Worm (Caenorhabditis elegans) whole organism, late embryonic: ENCODE data around the gene acox-1.5.
A peak's percentile ranks its signal among the peaks of the same experiment; 100 is the strongest.

Source experiments
- C08G9.2 ChIP-seq: sonication (generic microtip); optimal IDR thresholded peaks from 2 replicates; lab custom pipeline; 2016; ENCODE audit warnings: mild to moderate bottlenecking, missing genetic modification characterization, moderate library complexity, missing compliant biosample characterization
- C38D4.7 ChIP-seq: fragments of 200-800 bp; sonication (Bioruptor generic); optimal IDR thresholded peaks from 2 replicates; lab custom pipeline; 2018; ENCODE audit warnings: mild to moderate bottlenecking, missing genetic modification characterization, moderate library complexity, missing compliant biosample characterization
- K02D7.2 ChIP-seq: sonication (generic microtip); optimal IDR thresholded peaks from 2 replicates; lab custom pipeline; 2017; ENCODE audit warnings: mild to moderate bottlenecking, missing genetic modification characterization, missing compliant biosample characterization
- K09A11.1 ChIP-seq: sonication (generic microtip); optimal IDR thresholded peaks from 2 replicates; lab custom pipeline; 2017; ENCODE audit warnings: antibody characterized with exemption, mild to moderate bottlenecking, missing genetic modification characterization, missing compliant biosample characterization; ENCODE audit not compliant: insufficient read depth
- T23F11.4 ChIP-seq: fragments of 200-800 bp; sonication (Bioruptor generic); optimal IDR thresholded peaks from 2 replicates; lab custom pipeline; 2018; ENCODE audit warnings: mild to moderate bottlenecking, missing genetic modification characterization, missing compliant biosample characterization
- Y22D7AL.16 ChIP-seq: sonication (generic microtip); optimal IDR thresholded peaks from 2 replicates; lab custom pipeline; 2016; ENCODE audit warnings: missing genetic modification characterization, missing compliant biosample characterization
- ahr-1 ChIP-seq: sonication (generic microtip); optimal IDR thresholded peaks from 2 replicates; lab custom pipeline; 2016; ENCODE audit warnings: missing genetic modification characterization, missing compliant biosample characterization
- ceh-14 ChIP-seq: sonication (generic microtip); optimal IDR thresholded peaks from 2 replicates; lab custom pipeline; 2016; ENCODE audit warnings: missing genotype, missing genetic modification characterization, missing compliant biosample characterization
- ceh-18 ChIP-seq: sonication (generic microtip); optimal IDR thresholded peaks from 2 replicates; lab custom pipeline; 2016; ENCODE audit warnings: missing genetic modification characterization, missing compliant biosample characterization
- ceh-24 ChIP-seq: sonication (generic microtip); optimal IDR thresholded peaks from 2 replicates; lab custom pipeline; 2016; ENCODE audit warnings: mild to moderate bottlenecking, missing genetic modification characterization, missing compliant biosample characterization
- ceh-31 ChIP-seq: sonication (generic microtip); optimal IDR thresholded peaks from 2 replicates; lab custom pipeline; 2016; ENCODE audit warnings: missing genetic modification characterization, missing compliant biosample characterization
- ceh-34 ChIP-seq: sonication (generic microtip); optimal IDR thresholded peaks from 2 replicates; lab custom pipeline; 2016; ENCODE audit warnings: mild to moderate bottlenecking, missing genetic modification characterization, missing compliant biosample characterization
- ceh-48 ChIP-seq: sonication (generic microtip); optimal IDR thresholded peaks from 2 replicates; lab custom pipeline; 2016; ENCODE audit warnings: missing genetic modification characterization, inconsistent platforms, missing compliant biosample characterization
- ceh-6 ChIP-seq: fragments of 200-800 bp; sonication (Bioruptor generic); optimal IDR thresholded peaks from 2 replicates; lab custom pipeline; 2018; ENCODE audit warnings: mild to moderate bottlenecking, missing genetic modification characterization, missing compliant biosample characterization
- ceh-9 ChIP-seq: sonication (generic microtip); optimal IDR thresholded peaks from 2 replicates; lab custom pipeline; 2016; ENCODE audit warnings: mild to moderate bottlenecking, missing genetic modification characterization, inconsistent platforms, missing compliant biosample characterization
- che-1 ChIP-seq: sonication (generic microtip); optimal IDR thresholded peaks from 2 replicates; lab custom pipeline; 2016; ENCODE audit warnings: mild to moderate bottlenecking, missing genetic modification characterization, missing compliant biosample characterization
- dmd-4 ChIP-seq: sonication (generic microtip); optimal IDR thresholded peaks from 2 replicates; lab custom pipeline; 2016; ENCODE audit warnings: borderline replicate concordance, missing genetic modification characterization, missing compliant biosample characterization
- ets-4 ChIP-seq: sonication (generic microtip); optimal IDR thresholded peaks from 2 replicates; lab custom pipeline; 2016; ENCODE audit warnings: missing genetic modification characterization, missing compliant biosample characterization
- eyg-1 ChIP-seq: sonication (generic microtip); optimal IDR thresholded peaks from 2 replicates; lab custom pipeline; 2016; ENCODE audit warnings: missing genotype, missing genetic modification characterization, missing compliant biosample characterization
- fax-1 ChIP-seq: sonication (generic microtip); optimal IDR thresholded peaks from 2 replicates; lab custom pipeline; 2016; ENCODE audit warnings: missing genotype, missing genetic modification characterization, missing compliant biosample characterization
- fkh-10 ChIP-seq: fragments of 150-350 bp; optimal IDR thresholded peaks from 2 replicates; lab custom pipeline; 2014; ENCODE audit warnings: missing biosample characterization, missing genetic modification reagents, missing genetic modification characterization
- fkh-6 ChIP-seq: sonication (generic microtip); optimal IDR thresholded peaks from 2 replicates; lab custom pipeline; 2016; ENCODE audit warnings: missing genetic modification characterization, missing compliant biosample characterization
- hlh-15 ChIP-seq: sonication (generic microtip); optimal IDR thresholded peaks from 2 replicates; lab custom pipeline; 2016; ENCODE audit warnings: missing genetic modification characterization, missing compliant biosample characterization
- hlh-30 ChIP-seq: sonication (generic microtip); optimal IDR thresholded peaks from 2 replicates; lab custom pipeline; 2017; ENCODE audit warnings: antibody characterized with exemption, missing genetic modification characterization, missing compliant biosample characterization; ENCODE audit not compliant: insufficient read depth
- hlh-8 ChIP-seq: sonication (generic microtip); optimal IDR thresholded peaks from 2 replicates; lab custom pipeline; 2016; ENCODE audit warnings: missing genotype, missing genetic modification characterization, missing compliant biosample characterization
- madf-2 ChIP-seq: sonication (generic microtip); optimal IDR thresholded peaks from 2 replicates; lab custom pipeline; 2017; ENCODE audit warnings: missing genetic modification characterization, missing compliant biosample characterization
- nfya-1 ChIP-seq: sonication (generic microtip); optimal IDR thresholded peaks from 2 replicates; lab custom pipeline; 2017; ENCODE audit warnings: missing genetic modification characterization, mild to moderate bottlenecking, missing compliant biosample characterization, antibody characterized with exemption, moderate library complexity
- nhr-11 ChIP-seq: fragments of 150-350 bp; optimal IDR thresholded peaks from 2 replicates; lab custom pipeline; 2014; ENCODE audit warnings: missing biosample characterization, missing genetic modification characterization
- nhr-232 ChIP-seq: sonication (generic microtip); optimal IDR thresholded peaks from 2 replicates; lab custom pipeline; 2016; ENCODE audit warnings: missing genetic modification characterization, missing compliant biosample characterization
- odd-2 ChIP-seq: sonication (generic microtip); optimal IDR thresholded peaks from 2 replicates; lab custom pipeline; 2017; ENCODE audit warnings: antibody characterized with exemption, mild to moderate bottlenecking, missing genetic modification characterization, missing compliant biosample characterization
- pag-3 ChIP-seq: sonication (generic microtip); optimal IDR thresholded peaks from 2 replicates; lab custom pipeline; 2016; ENCODE audit warnings: missing compliant biosample characterization, missing genetic modification characterization, borderline replicate concordance
- pat-9 ChIP-seq: fragments of 200-800 bp; sonication (Bioruptor generic); optimal IDR thresholded peaks from 2 replicates; lab custom pipeline; 2018; ENCODE audit warnings: mild to moderate bottlenecking, missing genetic modification characterization, moderate library complexity, missing compliant biosample characterization
- pha-4 ChIP-seq: fragments of 150-350 bp; optimal IDR thresholded peaks from 2 replicates; lab custom pipeline; 2018; ENCODE audit warnings: missing biosample characterization, missing genetic modification reagents, missing genetic modification characterization
- pqm-1 ChIP-seq: sonication (generic microtip); optimal IDR thresholded peaks from 2 replicates; lab custom pipeline; 2016; ENCODE audit warnings: missing genetic modification characterization, missing compliant biosample characterization
- ref-2 ChIP-seq: sonication (generic microtip); optimal IDR thresholded peaks from 2 replicates; lab custom pipeline; 2016; ENCODE audit warnings: missing genetic modification characterization, missing compliant biosample characterization
- rnt-1 ChIP-seq: sonication (generic microtip); optimal IDR thresholded peaks from 2 replicates; lab custom pipeline; 2016; ENCODE audit warnings: missing genetic modification characterization, missing compliant biosample characterization
- sox-2 ChIP-seq: fragments of 200-800 bp; sonication (Bioruptor generic); IDR thresholded peaks from 2 replicates; pipeline ENCODE4 v1.3.6; 2022; ENCODE audit warnings: missing genetic modification reagents, missing genetic modification characterization, missing compliant biosample characterization
- sox-4 ChIP-seq: sonication (generic microtip); optimal IDR thresholded peaks from 2 replicates; lab custom pipeline; 2017; ENCODE audit warnings: mild to moderate bottlenecking, missing genetic modification characterization, inconsistent platforms, missing compliant biosample characterization
- tbx-2 ChIP-seq: sonication (generic microtip); optimal IDR thresholded peaks from 2 replicates; lab custom pipeline; 2016; ENCODE audit warnings: missing genetic modification characterization, missing compliant biosample characterization
- tbx-7 ChIP-seq: sonication (generic microtip); optimal IDR thresholded peaks from 2 replicates; lab custom pipeline; 2016; ENCODE audit warnings: missing genotype, missing genetic modification characterization, missing compliant biosample characterization
- ttx-3 ChIP-seq: sonication (generic microtip); optimal IDR thresholded peaks from 2 replicates; lab custom pipeline; 2016; ENCODE audit warnings: missing genetic modification reagents, missing genetic modification characterization, missing compliant biosample characterization
- unc-3 ChIP-seq, 2 experiments: fragments of 200-800 bp in 1 of 2; sonication (Bioruptor generic) in 1 of 2; sonication (generic microtip) in 1 of 2; conservative IDR thresholded peaks in 1 of 2; optimal IDR thresholded peaks in 1 of 2; 2 replicates each; pipeline versions ENCODE4 v1.3.6 to Lab custom; 2016 to 2022; ENCODE audit warnings: missing compliant biosample characterization in 2 of 2, missing genetic modification characterization in 2 of 2, missing genetic modification reagents in 1 of 2
- unc-42 ChIP-seq: sonication (generic microtip); optimal IDR thresholded peaks from 2 replicates; lab custom pipeline; 2016; ENCODE audit warnings: missing genotype, missing genetic modification characterization, missing compliant biosample characterization
- unc-55 ChIP-seq: sonication (generic microtip); optimal IDR thresholded peaks from 2 replicates; lab custom pipeline; 2017; ENCODE audit warnings: missing biosample characterization, missing genetic modification reagents, missing genetic modification characterization
- zip-5 ChIP-seq: sonication (generic microtip); optimal IDR thresholded peaks from 2 replicates; lab custom pipeline; 2016; ENCODE audit warnings: missing genetic modification characterization, missing compliant biosample characterization
- ztf-16 ChIP-seq: sonication (generic microtip); optimal IDR thresholded peaks from 2 replicates; lab custom pipeline; 2017; ENCODE audit warnings: missing genetic modification characterization, missing compliant biosample characterization

The acox-1.5 gene

DNA sequence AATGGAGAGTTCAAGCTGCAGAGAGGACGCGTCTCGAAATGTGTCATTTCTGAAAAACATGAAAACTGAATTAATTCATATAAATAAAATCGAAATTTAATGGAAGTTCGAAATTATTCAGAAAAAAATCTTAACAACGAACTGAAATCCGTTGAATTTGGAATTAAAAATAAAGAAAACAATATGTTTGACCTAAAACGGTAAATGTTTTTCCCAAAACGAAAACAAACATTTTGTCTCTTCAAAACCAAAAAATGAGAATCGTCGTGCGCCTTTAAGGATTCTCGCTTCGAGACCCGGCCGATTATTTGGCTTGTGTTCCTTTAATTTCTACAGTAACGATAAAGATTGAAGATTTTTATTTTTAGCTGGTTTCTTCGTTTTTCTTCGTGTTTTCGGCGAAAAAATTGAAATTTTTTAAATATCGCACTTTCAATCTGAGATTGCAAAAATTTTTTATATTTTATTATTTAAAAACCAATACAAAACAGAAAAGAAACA is 32.6 kb downstream of the acox-1.5 start, which contains the start of gene C48B4.7:
C48B4.7 (minus strand) TSS at position 51 of the 501 bp plus-strand sequence.
- TF ChIP-seq Y22D7AL.16 (tag; lab: Kevin White, UChicago) (no peak), odd-2 (tag; lab: Kevin White, UChicago) (no peak), pqm-1 (no peak), sox-4 (tag; lab: Kevin White, UChicago) (no peak), unc-42 (tag; lab: Kevin White, UChicago) (no peak), ttx-3 (tag; lab: Kevin White, UChicago) (no peak), nhr-232 (no peak), ets-4 (tag; lab: Kevin White, UChicago) (no peak), hlh-15 (tag; lab: Kevin White, UChicago) (no peak), T23F11.4 (GFP tag; lab: Kevin White, UChicago) (no peak), ceh-24 (tag; lab: Kevin White, UChicago) (no peak), nfya-1 (tag; lab: Kevin White, UChicago) (no peak), fkh-10 (GFP tag; lab: Kevin White, UChicago) (no peak), eyg-1 (tag; lab: Kevin White, UChicago) (no peak), ceh-18 (tag; lab: Kevin White, UChicago) (no peak), ceh-9 (tag; lab: Kevin White, UChicago) (no peak)

DNA sequence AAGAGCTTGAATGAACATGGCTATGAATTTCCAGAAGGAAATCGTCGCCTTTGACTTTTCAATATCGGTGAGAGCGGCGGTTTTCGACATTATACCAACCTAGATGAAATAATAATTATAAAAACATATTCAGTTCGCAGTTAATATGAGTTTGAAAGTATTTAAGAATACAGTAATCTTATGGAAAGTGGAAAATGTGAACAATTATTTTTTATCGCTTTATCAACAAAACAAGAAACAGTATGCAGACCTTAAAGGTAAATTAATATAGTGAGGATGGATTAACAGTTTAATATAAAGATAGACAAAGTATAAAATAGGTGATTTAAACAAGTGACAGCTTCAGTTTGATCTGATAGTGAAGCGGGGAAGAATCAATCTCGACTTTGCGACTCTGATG is 33.5 kb downstream of the acox-1.5 start, which contains the start of gene C48B4.6:
C48B4.6 (minus strand) TSS at position 101 of the 400 bp plus-strand sequence.
- TF ChIP-seq fkh-6 (tag; lab: Kevin White, UChicago), result no peak
- TF ChIP-seq C38D4.7 (GFP tag; lab: Kevin White, UChicago), result no peak
- no peak for TF ChIP-seq che-1 (tag; lab: Kevin White, UChicago)
- no peak for TF ChIP-seq C08G9.2 (tag; lab: Kevin White, UChicago)

DNA sequence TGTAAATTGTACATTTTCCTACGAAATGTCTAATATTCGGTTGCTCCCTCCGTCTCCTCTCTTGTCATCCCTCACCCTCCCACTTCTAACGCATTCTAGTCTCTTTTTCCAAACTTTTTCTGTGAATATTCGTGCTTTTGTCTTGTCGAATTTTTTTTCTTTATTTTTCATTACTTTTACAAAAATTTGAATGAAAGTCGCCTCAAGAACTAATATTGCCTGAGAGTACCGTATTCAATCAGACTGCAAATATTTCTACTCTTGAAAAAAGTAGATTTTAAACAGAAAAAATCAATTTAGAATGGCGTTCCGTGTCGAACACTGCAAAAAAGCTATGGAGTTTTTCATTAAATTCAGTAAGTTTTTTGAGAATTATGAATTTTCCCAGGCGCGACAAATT is 35.7 kb downstream of the acox-1.5 start, which contains the start of gene ZK1098.11:
ZK1098.11 (plus strand) TSS at position 301 of the 400 bp plus-strand sequence.
- TF ChIP-seq ceh-14 (tag; lab: Kevin White, UChicago), result no peak
- TF ChIP-seq dmd-4 (tag; lab: Kevin White, UChicago), result no peak
- no peak for TF ChIP-seq madf-2
- TF ChIP-seq tbx-7, result no peak
- TF ChIP-seq C38D4.7 (GFP tag; lab: Kevin White, UChicago), result no peak
- TF ChIP-seq pag-3 (tag; lab: Kevin White, UChicago), result no peak
- no peak for TF ChIP-seq pha-4
- TF ChIP-seq K09A11.1, result no peak
- TF ChIP-seq odd-2 (tag; lab: Kevin White, UChicago), result no peak
- TF ChIP-seq pqm-1, result no peak
- TF ChIP-seq K02D7.2 (tag; lab: Kevin White, UChicago), result no peak
- TF ChIP-seq unc-3 (GFP tag; conservative IDR thresholded peaks at IDR 0.05; lab: Robert Waterston, UW), result no peak
- TF ChIP-seq unc-3 (tag; optimal IDR thresholded peaks at IDR 0.05; lab: Kevin White, UChicago), result no peak
- no peak for TF ChIP-seq rnt-1
- TF ChIP-seq fax-1 (tag; lab: Kevin White, UChicago), result no peak
- TF ChIP-seq ahr-1 (tag; lab: Kevin White, UChicago), result no peak
- no peak for TF ChIP-seq ceh-6
- TF ChIP-seq ceh-34 (tag; lab: Kevin White, UChicago), result no peak
- TF ChIP-seq, all 69 proteins: peak for 0

DNA sequence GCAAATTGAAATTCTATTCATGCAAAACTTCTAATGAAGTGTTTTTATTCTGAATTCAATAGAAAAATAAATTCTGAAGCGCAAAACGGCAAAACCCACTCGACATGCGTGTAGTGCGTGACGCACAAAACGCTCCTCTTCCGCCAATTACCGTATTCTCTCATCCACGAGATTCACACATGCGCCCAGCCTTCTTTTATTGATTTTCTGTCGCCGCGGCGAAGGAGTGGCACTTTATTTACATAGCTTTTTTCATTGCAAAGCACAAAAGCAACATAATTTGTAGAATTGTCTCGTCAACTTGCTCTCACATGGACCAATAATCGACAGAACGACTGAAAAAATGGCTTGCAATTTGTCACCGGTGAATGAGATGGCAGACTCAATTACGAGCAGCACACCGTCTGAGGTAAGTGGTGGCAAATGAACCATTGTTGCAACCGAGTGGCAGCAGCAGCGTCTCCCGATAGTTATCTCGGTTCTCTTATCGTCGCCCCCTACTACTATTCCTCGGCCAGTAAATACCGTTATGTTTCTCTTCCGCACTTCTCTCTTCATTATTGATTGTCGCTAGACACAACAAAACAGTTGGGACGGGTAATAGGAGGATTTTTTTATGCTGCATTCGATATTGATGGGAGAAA is 45.9 kb downstream of the acox-1.5 start, which contains the start of gene unc-16:
unc-16 (plus strand) TSS at position 243 of the 644 bp plus-strand sequence.
- TF ChIP-seq ceh-18 (tag; lab: Kevin White, UChicago) (peak; percentile 58), sox-2 (GFP tag; lab: Robert Waterston, UW) (no peak), ceh-48 (peak; percentile 99), pat-9 (tag; lab: Kevin White, UChicago) (no peak), ref-2 (tag; lab: Kevin White, UChicago) (peak; percentile 25), ceh-31 (tag; lab: Kevin White, UChicago) (peak; percentile 84), tbx-2 (tag; lab: Kevin White, UChicago) (peak; percentile 74), ztf-16 (tag; lab: Kevin White, UChicago) (peak; percentile 56), nhr-11 (no peak), hlh-8 (tag; lab: Kevin White, UChicago) (peak; percentile 55), ets-4 (tag; lab: Kevin White, UChicago) (peak; percentile 40), unc-55 (GFP tag; lab: Kevin White, UChicago) (peak; percentile 90), ceh-34 (tag; lab: Kevin White, UChicago) (peak; percentile 70), zip-5 (tag; lab: Kevin White, UChicago) (no peak), hlh-30 (tag; lab: Kevin White, UChicago) (peak; percentile 93)
